Fruit fly (Drosophila melanogaster): ENCODE measurements around the gene cv.
A peak's percentile ranks its signal among the peaks of the same experiment; 100 is the strongest.

DNA sequence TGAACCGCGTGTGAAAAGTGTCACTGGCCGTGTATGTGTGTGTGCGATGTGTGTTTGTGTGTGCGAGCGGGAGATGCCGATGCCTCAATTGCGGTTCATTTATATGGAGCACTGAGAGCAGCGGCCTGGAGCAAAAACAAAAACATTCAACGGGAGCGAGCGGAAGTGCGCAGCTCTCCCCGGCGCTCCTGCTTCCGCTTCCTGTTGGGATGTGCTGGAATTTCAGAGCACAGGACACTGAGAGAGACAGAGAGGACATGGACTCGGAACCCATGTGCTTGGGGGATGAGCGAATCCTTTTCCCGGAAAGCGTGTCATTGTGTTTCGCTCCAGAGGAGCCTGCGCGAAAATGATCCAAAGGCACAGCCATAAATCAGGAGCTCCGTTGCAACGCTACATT, 25.6 kb upstream of the cv start:
- TF ChIP-seq salm (tag; optimal IDR thresholded peaks at IDR 0.05) (no peak), br (optimal IDR thresholded peaks at IDR 0.05) (no peak), CG10959 (GFP tag; IDR thresholded peaks at IDR 0.05) (no peak), gro (GFP tag; optimal IDR thresholded peaks at IDR 0.05) (no peak), zen (tag; optimal IDR thresholded peaks at IDR 0.05) (no peak), CG11695 (GFP tag; IDR thresholded peaks at IDR 0.05) (no peak), CG14710 (tag; optimal IDR thresholded peaks at IDR 0.05) (no peak), CG12071 (GFP tag; optimal IDR thresholded peaks at IDR 0.05) (peak; percentile 77), tll (GFP tag; optimal IDR thresholded peaks at IDR 0.05) (no peak), disco-r (GFP tag; optimal IDR thresholded peaks at IDR 0.05) (no peak), hbn (GFP tag; IDR thresholded peaks at IDR 0.05; ENCODE audit: partially characterized antibody) (no peak), CG15696 (tag; optimal IDR thresholded peaks at IDR 0.05) (no peak), HmgZ (tag; optimal IDR thresholded peaks at IDR 0.05) (no peak), CG3726 (GFP tag; IDR thresholded peaks at IDR 0.05) (no peak)
